ENCODE assay signal across 5 fruit fly cellular contexts in the genomic region with DNA sequence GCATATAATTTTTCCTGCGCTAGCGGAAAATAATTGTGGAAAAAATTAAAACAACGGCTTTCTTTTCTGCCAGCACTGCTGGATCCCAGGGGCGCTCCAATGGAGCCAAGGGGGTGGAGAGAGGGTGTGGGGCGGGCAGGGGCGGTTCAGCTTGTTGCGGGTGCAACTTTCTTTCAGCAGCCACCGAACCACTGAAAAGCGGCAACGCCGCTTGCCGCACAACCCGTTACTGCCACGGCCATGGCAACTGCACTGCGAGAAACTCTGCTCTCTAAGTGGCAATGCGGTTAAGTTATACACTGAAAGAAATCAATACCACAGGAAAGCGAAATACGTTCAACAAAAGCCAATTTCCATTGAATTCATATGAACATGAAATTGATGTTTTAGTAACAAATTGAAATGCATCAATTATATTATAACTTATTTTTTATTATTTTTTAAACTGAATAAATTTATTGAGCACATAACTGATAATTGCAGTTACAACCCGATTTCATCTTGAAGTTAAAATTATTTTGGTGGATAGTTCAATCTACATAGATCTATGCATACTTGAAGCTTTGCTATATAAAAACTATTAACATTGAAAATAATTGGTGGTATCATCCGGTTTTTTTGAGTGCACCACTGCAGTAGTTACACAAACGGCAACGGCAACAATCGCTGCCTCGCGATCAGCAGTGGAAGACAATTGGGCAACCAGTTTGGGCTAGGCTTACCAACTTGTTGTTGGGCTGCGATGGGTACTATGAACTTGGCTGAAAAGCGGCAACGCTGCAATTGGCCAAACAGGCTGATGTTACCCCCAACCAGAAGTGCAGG.
A peak's percentile ranks its signal among the peaks of the same experiment; 100 is the strongest.
TF ChIP-seq lines count a peak whose summit lies in the region.

No protein-coding gene starts in this region.

- TF ChIP-seq CTCF in whole organism, embryonic (GFP tag; optimal IDR thresholded peaks at IDR 0.05; lab: Kevin White, UChicago): peak; percentile 42

TF ChIP-seq in whole organism, adult, 20 proteins besides CTCF, POLR2A, EP300 and RAD21 (continues in another document):
- TF ChIP-seq CG1620 (GFP tag; optimal IDR thresholded peaks at IDR 0.05; lab: Kevin White, UChicago): no peak
- no peak for TF ChIP-seq toe (GFP tag; optimal IDR thresholded peaks at IDR 0.05; lab: Kevin White, UChicago)
- TF ChIP-seq CG14711 (tag; optimal IDR thresholded peaks at IDR 0.05; lab: Kevin White, UChicago): peak; percentile 12
- TF ChIP-seq cnc (optimal IDR thresholded peaks at IDR 0.05; lab: Kevin White, UChicago): no peak
- peak; percentile 62 for TF ChIP-seq CG7045 (GFP tag; optimal IDR thresholded peaks at IDR 0.05; lab: Kevin White, UChicago)
- TF ChIP-seq bab1 (GFP tag; optimal IDR thresholded peaks at IDR 0.05; lab: Kevin White, UChicago): peak; percentile 39
- TF ChIP-seq Clk (GFP tag; optimal IDR thresholded peaks at IDR 0.05; lab: Kevin White, UChicago): peak; percentile 71
- TF ChIP-seq CG11617 (GFP tag; optimal IDR thresholded peaks at IDR 0.05; lab: Kevin White, UChicago): peak; percentile 64
- TF ChIP-seq CG5204 (GFP tag; optimal IDR thresholded peaks at IDR 0.05; lab: Kevin White, UChicago): peak; percentile 5
- no peak for TF ChIP-seq ovo (GFP tag; optimal IDR thresholded peaks at IDR 0.05; lab: Kevin White, UChicago)
- TF ChIP-seq Hr96 (GFP tag; optimal IDR thresholded peaks at IDR 0.05; lab: Kevin White, UChicago): no peak
- no peak for TF ChIP-seq Mnt (GFP tag; optimal IDR thresholded peaks at IDR 0.05; lab: Kevin White, UChicago)
- peak; percentile 46 for TF ChIP-seq pad (GFP tag; optimal IDR thresholded peaks at IDR 0.05; lab: Kevin White, UChicago)
- no peak for TF ChIP-seq cic (GFP tag; optimal IDR thresholded peaks at IDR 0.05; lab: Kevin White, UChicago)
- peak; percentile 4 for TF ChIP-seq CG12768 (GFP tag; optimal IDR thresholded peaks at IDR 0.05; lab: Kevin White, UChicago)
- no peak for TF ChIP-seq kay (GFP tag; lab: Kevin White, UChicago; ENCODE audit: borderline replicate concordance)

TF ChIP-seq in whole organism, embryonic, 481 proteins besides CTCF, POLR2A, EP300 and RAD21 (continues in another document):
- TF ChIP-seq D (optimal IDR thresholded peaks at IDR 0.05; lab: Kevin White, UChicago) (no peak), D (GFP tag; optimal IDR thresholded peaks at IDR 0.05; lab: Kevin White, UChicago) (peak; percentile 90), CG8478 (optimal IDR thresholded peaks at IDR 0.05; lab: Kevin White, UChicago) (no peak), hb (GFP tag; IDR thresholded peaks at IDR 0.05; lab: Robert Waterston, UW; ENCODE audit: partially characterized antibody) (no peak), dmrt99B (tag; optimal IDR thresholded peaks at IDR 0.05; lab: Kevin White, UChicago) (peak; percentile 88), hth (optimal IDR thresholded peaks at IDR 0.05; lab: Kevin White, UChicago) (no peak), CG2678 (tag; optimal IDR thresholded peaks at IDR 0.05; lab: Kevin White, UChicago) (peak; percentile 88), ase (GFP tag; IDR thresholded peaks at IDR 0.05; lab: Robert Waterston, UW) (peak; percentile 63; the same call in 1 of the 3 replicates), CG10979 (tag; optimal IDR thresholded peaks at IDR 0.05; lab: Kevin White, UChicago) (peak; percentile 91), CG31365 (tag; optimal IDR thresholded peaks at IDR 0.05; lab: Kevin White, UChicago) (no peak), E2f2 (GFP tag; IDR thresholded peaks at IDR 0.05; lab: Robert Waterston, UW) (peak; percentile 55; the same call in 1 of the 2 replicates), wor (GFP tag; IDR thresholded peaks at IDR 0.05; lab: Robert Waterston, UW) (peak; percentile 16; the same call in 1 of the 2 replicates), slbo (GFP tag; IDR thresholded peaks at IDR 0.05; lab: Robert Waterston, UW) (peak; percentile 69), sens (GFP tag; lab: Kevin White, UChicago) (peak; percentile 92), Adf1 (GFP tag; IDR thresholded peaks at IDR 0.05; lab: Robert Waterston, UW) (peak; percentile 57; the same call in 1 of the 2 replicates), H2.0 (GFP tag; IDR thresholded peaks at IDR 0.05; lab: Robert Waterston, UW) (peak; percentile 58)

TF ChIP-seq in whole organism, prepupa, 60 proteins besides CTCF, POLR2A, EP300 and RAD21 (continues in another document):
- peak; percentile 76 for TF ChIP-seq fd59A (GFP tag; optimal IDR thresholded peaks at IDR 0.05; lab: Kevin White, UChicago)
- TF ChIP-seq CG6276 (GFP tag; optimal IDR thresholded peaks at IDR 0.05; lab: Kevin White, UChicago): peak; percentile 86
- peak; percentile 85 for TF ChIP-seq net (GFP tag; optimal IDR thresholded peaks at IDR 0.05; lab: Kevin White, UChicago)
- peak; percentile 79 for TF ChIP-seq eg (GFP tag; IDR thresholded peaks at IDR 0.05; lab: Robert Waterston, UW)
- peak; percentile 69 for TF ChIP-seq Sox14 (GFP tag; optimal IDR thresholded peaks at IDR 0.05; lab: Kevin White, UChicago)
- peak; percentile 61 for TF ChIP-seq Smox (GFP tag; optimal IDR thresholded peaks at IDR 0.05; lab: Kevin White, UChicago)
- TF ChIP-seq Gug (GFP tag; IDR thresholded peaks at IDR 0.05; lab: Robert Waterston, UW): peak; percentile 59
- peak; percentile 82 for TF ChIP-seq CG11902 (GFP tag; optimal IDR thresholded peaks at IDR 0.05; lab: Kevin White, UChicago)
- no peak for TF ChIP-seq Hr38 (GFP tag; optimal IDR thresholded peaks at IDR 0.05; lab: Kevin White, UChicago)
- TF ChIP-seq CG10631 (GFP tag; optimal IDR thresholded peaks at IDR 0.05; lab: Kevin White, UChicago): peak; percentile 88
- TF ChIP-seq achi (GFP tag; optimal IDR thresholded peaks at IDR 0.05; lab: Kevin White, UChicago): peak; percentile 85
- TF ChIP-seq Hr39 (GFP tag; optimal IDR thresholded peaks at IDR 0.05; lab: Kevin White, UChicago): peak; percentile 70
- TF ChIP-seq CG6163 (GFP tag; IDR thresholded peaks at IDR 0.05; lab: Robert Waterston, UW): peak; percentile 85
- peak; percentile 74 for TF ChIP-seq CG6792 (GFP tag; optimal IDR thresholded peaks at IDR 0.05; lab: Kevin White, UChicago)
- peak; percentile 61 for TF ChIP-seq Blimp-1 (GFP tag; optimal IDR thresholded peaks at IDR 0.05; lab: Kevin White, UChicago)
- peak; percentile 88 for TF ChIP-seq CG3032 (tag; optimal IDR thresholded peaks at IDR 0.05; lab: Kevin White, UChicago)
- TF ChIP-seq salr (GFP tag; optimal IDR thresholded peaks at IDR 0.05; lab: Kevin White, UChicago): peak; percentile 35 to 90

TF ChIP-seq in whole organism, pupa, 21 proteins besides CTCF, POLR2A, EP300 and RAD21 (continues in another document):
- TF ChIP-seq CG32121 (GFP tag; IDR thresholded peaks at IDR 0.05; lab: Robert Waterston, UW) (peak; percentile 70), Pif1A (GFP tag; optimal IDR thresholded peaks at IDR 0.05; lab: Kevin White, UChicago) (peak; percentile 61), CG8159 (tag; optimal IDR thresholded peaks at IDR 0.05; lab: Kevin White, UChicago) (peak; percentile 92), CG14655 (GFP tag; optimal IDR thresholded peaks at IDR 0.05; lab: Kevin White, UChicago) (peak; percentile 93), fd96Ca (GFP tag; IDR thresholded peaks at IDR 0.05; lab: Robert Waterston, UW) (peak; percentile 85), CG17806 (tag; optimal IDR thresholded peaks at IDR 0.05; lab: Kevin White, UChicago) (peak; percentile 74), D1 (tag; optimal IDR thresholded peaks at IDR 0.05; lab: Kevin White, UChicago) (peak; percentile 44), CG9948 (tag; optimal IDR thresholded peaks at IDR 0.05; lab: Kevin White, UChicago) (peak; percentile 79), CG13204 (GFP tag; optimal IDR thresholded peaks at IDR 0.05; lab: Kevin White, UChicago) (peak; percentile 65), Snoo (tag; optimal IDR thresholded peaks at IDR 0.05; lab: Kevin White, UChicago) (peak; percentile 77), CG15710 (tag; optimal IDR thresholded peaks at IDR 0.05; lab: Kevin White, UChicago) (peak; percentile 86), Pif1B (GFP tag; optimal IDR thresholded peaks at IDR 0.05; lab: Kevin White, UChicago) (peak; percentile 57), gl (tag; optimal IDR thresholded peaks at IDR 0.05; lab: Kevin White, UChicago) (peak; percentile 37), Ets98B (GFP tag; IDR thresholded peaks at IDR 0.05; lab: Robert Waterston, UW) (peak; percentile 84), CG34367 (tag; optimal IDR thresholded peaks at IDR 0.05; lab: Kevin White, UChicago) (peak; percentile 70), EcR (GFP tag; optimal IDR thresholded peaks at IDR 0.05; lab: Kevin White, UChicago) (peak; percentile 42), rn (GFP tag; IDR thresholded peaks at IDR 0.05; lab: Robert Waterston, UW) (peak; percentile 73), CG4496 (GFP tag; IDR thresholded peaks at IDR 0.05; lab: Robert Waterston, UW) (peak; percentile 61; the same call in 2 of the 3 replicates)

TF ChIP-seq in whole organism, wandering third instar larva, 38 proteins besides CTCF, POLR2A, EP300 and RAD21 (continues in another document):
- no peak for TF ChIP-seq lola (GFP tag; optimal IDR thresholded peaks at IDR 0.05; lab: Kevin White, UChicago)
- TF ChIP-seq dl (GFP tag; optimal IDR thresholded peaks at IDR 0.05; lab: Kevin White, UChicago; ENCODE audit: insufficient read depth in 1 of 2, partially characterized antibody in 2 of 2): no peak
- TF ChIP-seq Dif (GFP tag; optimal IDR thresholded peaks at IDR 0.05; lab: Kevin White, UChicago; ENCODE audit: partially characterized antibody): no peak
- peak; percentile 59 for TF ChIP-seq psq (GFP tag; optimal IDR thresholded peaks at IDR 0.05; lab: Kevin White, UChicago)
- no peak for TF ChIP-seq dsf (GFP tag; optimal IDR thresholded peaks at IDR 0.05; lab: Kevin White, UChicago; ENCODE audit: borderline replicate concordance)
- no peak for TF ChIP-seq Abd-B (GFP tag; optimal IDR thresholded peaks at IDR 0.05; lab: Kevin White, UChicago)
- TF ChIP-seq brk (GFP tag; optimal IDR thresholded peaks at IDR 0.05; lab: Kevin White, UChicago): peak; percentile 53
- TF ChIP-seq pan (optimal IDR thresholded peaks at IDR 0.05; lab: Kevin White, UChicago): no peak
- peak; percentile 46 for TF ChIP-seq CG9705 (GFP tag; optimal IDR thresholded peaks at IDR 0.05; lab: Kevin White, UChicago)
- peak; percentile 75 for TF ChIP-seq Sp1 (GFP tag; optimal IDR thresholded peaks at IDR 0.05; lab: Kevin White, UChicago)
- TF ChIP-seq rgr (GFP tag; optimal IDR thresholded peaks at IDR 0.05; lab: Kevin White, UChicago): peak; percentile 70
- TF ChIP-seq sage (GFP tag; optimal IDR thresholded peaks at IDR 0.05; lab: Kevin White, UChicago): no peak
- TF ChIP-seq foxo (GFP tag; optimal IDR thresholded peaks at IDR 0.05; lab: Kevin White, UChicago): peak in 1 of 2 experiments; percentile 77
- TF ChIP-seq HLH106 (tag; optimal IDR thresholded peaks at IDR 0.05; lab: Kevin White, UChicago): peak; percentile 69
- TF ChIP-seq jim (GFP tag; optimal IDR thresholded peaks at IDR 0.05; lab: Kevin White, UChicago): no peak
- TF ChIP-seq fru (GFP tag; optimal IDR thresholded peaks at IDR 0.05; lab: Kevin White, UChicago): peak; percentile 73
- peak; percentile 67 for TF ChIP-seq OdsH (GFP tag; optimal IDR thresholded peaks at IDR 0.05; lab: Kevin White, UChicago)
- no peak for TF ChIP-seq N (GFP tag; optimal IDR thresholded peaks at IDR 0.05; lab: Kevin White, UChicago)
- no peak for TF ChIP-seq CG32264 (GFP tag; optimal IDR thresholded peaks at IDR 0.05; lab: Kevin White, UChicago)
- TF ChIP-seq Hr83 (GFP tag; optimal IDR thresholded peaks at IDR 0.05; lab: Kevin White, UChicago; ENCODE audit: poor library complexity, severe bottlenecking): no peak
